Worm (Caenorhabditis elegans) whole organism, L3 larva: Measurements from ENCODE around the gene F10E9.7.

Source experiments
- elt-1 ChIP-seq: fragments of 150-350 bp; optimal IDR thresholded peaks from 2 replicates; lab custom pipeline; 2014; ENCODE audit warnings: missing biosample characterization, missing genetic modification characterization
- nfya-1 ChIP-seq: sonication (generic microtip); optimal IDR thresholded peaks from 2 replicates; lab custom pipeline; 2017; ENCODE audit warnings: missing genetic modification characterization, mild to moderate bottlenecking, missing compliant biosample characterization, antibody characterized with exemption, moderate library complexity; ENCODE audit not compliant: insufficient read depth
- nhr-237 ChIP-seq: fragments of 150-350 bp; optimal IDR thresholded peaks from 2 replicates; lab custom pipeline; 2014; ENCODE audit warnings: missing biosample characterization, missing genetic modification characterization
- nhr-28 ChIP-seq: fragments of 150-350 bp; optimal IDR thresholded peaks from 2 replicates; lab custom pipeline; 2014; ENCODE audit warnings: missing biosample characterization, missing genetic modification characterization
- tbx-2 ChIP-seq: sonication (generic microtip); optimal IDR thresholded peaks from 2 replicates; lab custom pipeline; 2016; ENCODE audit warnings: mild to moderate bottlenecking, missing genetic modification characterization, missing compliant biosample characterization
- unc-62 ChIP-seq: fragments of 150-350 bp; sonication (generic microtip); optimal IDR thresholded peaks from 4 replicates; lab custom pipeline; 2014; ENCODE audit warnings: missing biosample characterization, missing genetic modification reagents, missing genetic modification characterization
- ztf-4 ChIP-seq: fragments of 150-350 bp; optimal IDR thresholded peaks from 2 replicates; lab custom pipeline; 2014; ENCODE audit warnings: missing biosample characterization, missing genetic modification characterization

DNA sequence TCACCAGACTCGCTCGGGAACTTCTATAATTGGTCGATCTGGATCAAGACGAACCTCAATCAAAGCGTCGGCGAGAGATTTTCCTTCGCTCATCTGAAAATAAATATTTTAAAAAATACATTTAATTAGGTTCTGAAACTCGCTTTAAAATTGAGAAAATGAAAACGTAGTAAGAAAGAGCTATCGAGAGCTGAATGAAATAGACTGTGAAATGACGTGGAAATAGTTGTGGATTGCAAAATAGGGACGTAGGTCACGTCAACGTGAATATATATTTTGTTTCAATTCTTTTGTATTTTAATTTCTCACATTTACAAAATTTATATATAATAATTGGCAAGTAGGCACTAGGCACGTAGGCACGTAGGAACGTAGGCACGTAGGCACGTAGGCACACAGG, 27.2 kb upstream of the F10E9.7 start, which contains the start of gene ZC262.4:
- TF ChIP-seq nfya-1 (tag; lab: Kevin White, UChicago) (no peak), tbx-2 (tag; lab: Kevin White, UChicago) (no peak), elt-1 (tag; lab: Kevin White, UChicago) (no peak), ztf-4 (no peak), unc-62 (GFP tag; lab: Kevin White, UChicago) (no peak), nhr-237 (tag; lab: Kevin White, UChicago) (no peak), nhr-28 (tag; lab: Kevin White, UChicago) (no peak)
